Fruit fly (Drosophila melanogaster): ENCODE results near the gene Drgx.
A peak's percentile ranks its signal among the peaks of the same experiment; 100 is the strongest.

The Drgx gene

DNA sequence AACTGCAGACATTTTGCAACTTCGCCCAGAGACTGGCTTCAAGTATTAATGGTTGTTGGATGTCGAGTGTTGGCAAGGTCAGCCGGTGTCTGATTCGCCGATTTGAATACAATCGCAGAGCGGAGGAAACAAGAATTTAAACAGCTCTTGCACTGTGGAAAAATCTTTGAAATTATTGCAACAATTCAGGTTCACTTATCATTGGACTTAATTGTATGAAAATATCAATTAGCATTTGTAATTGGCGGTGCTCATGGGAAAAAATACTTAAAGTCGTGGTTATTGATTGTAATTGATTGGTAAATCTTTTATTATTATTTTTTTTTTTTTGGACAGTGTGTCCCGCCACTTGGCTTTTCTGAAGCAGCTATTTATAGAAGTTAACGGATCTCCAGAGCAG is 33.1 kb upstream of the Drgx start:
- TF ChIP-seq EcR (GFP tag; optimal IDR thresholded peaks at IDR 0.05) (peak; percentile 67), Ets98B (GFP tag; IDR thresholded peaks at IDR 0.05) (peak; percentile 62), CG34367 (tag; optimal IDR thresholded peaks at IDR 0.05) (peak; percentile 75), CG8301 (tag; optimal IDR thresholded peaks at IDR 0.05) (no peak), Pif1A (GFP tag; optimal IDR thresholded peaks at IDR 0.05) (peak; percentile 85), CG15710 (tag; optimal IDR thresholded peaks at IDR 0.05) (peak; percentile 91), CG12605 (GFP tag; IDR thresholded peaks at IDR 0.05) (peak; percentile 59; the same call in 1 of the 2 replicates), Pif1B (GFP tag; optimal IDR thresholded peaks at IDR 0.05) (peak; percentile 79), D1 (tag; optimal IDR thresholded peaks at IDR 0.05) (peak; percentile 17), CG13204 (GFP tag; optimal IDR thresholded peaks at IDR 0.05) (peak; percentile 64), Snoo (tag; optimal IDR thresholded peaks at IDR 0.05) (peak; percentile 74), CG14655 (GFP tag; optimal IDR thresholded peaks at IDR 0.05) (peak; percentile 19), CG32121 (GFP tag; IDR thresholded peaks at IDR 0.05) (peak; percentile 72), CG8159 (tag; optimal IDR thresholded peaks at IDR 0.05) (peak; percentile 88), CG17806 (tag; optimal IDR thresholded peaks at IDR 0.05) (peak; percentile 79), gl (tag; optimal IDR thresholded peaks at IDR 0.05) (no peak), rn (GFP tag; IDR thresholded peaks at IDR 0.05) (peak; percentile 16; the same call in 1 of the 2 replicates), fd96Ca (GFP tag; IDR thresholded peaks at IDR 0.05) (peak; percentile 40; the same call in 1 of the 3 replicates), CG10348 (GFP tag; IDR thresholded peaks at IDR 0.05) (no peak), CG4496 (GFP tag; IDR thresholded peaks at IDR 0.05) (peak; percentile 72; the same call in 2 of the 3 replicates), CG9948 (tag; optimal IDR thresholded peaks at IDR 0.05) (peak; percentile 73)

DNA sequence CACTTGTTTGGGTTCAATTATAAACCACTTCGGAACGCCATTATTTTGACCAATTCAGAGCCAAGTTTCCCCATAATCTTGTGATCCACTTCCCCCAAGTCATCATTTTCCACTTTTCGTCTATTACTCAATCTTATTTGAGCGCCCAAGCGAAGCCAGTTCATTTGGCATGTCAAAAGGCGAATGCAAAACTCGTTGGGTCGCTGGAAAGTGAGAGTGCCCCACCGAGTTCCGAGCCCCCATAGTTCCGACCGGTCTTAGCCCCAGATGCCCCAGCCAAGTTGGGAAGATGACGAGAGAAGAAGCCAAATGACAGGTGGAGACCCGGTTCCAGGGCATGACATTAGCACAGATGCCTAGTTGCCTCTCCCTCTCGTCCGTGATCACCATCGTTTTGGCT is 31.8 kb upstream of the Drgx start:
- TF ChIP-seq Pif1A (GFP tag; optimal IDR thresholded peaks at IDR 0.05): no peak
- TF ChIP-seq D1 (tag; optimal IDR thresholded peaks at IDR 0.05): no peak
- TF ChIP-seq CG14655 (GFP tag; optimal IDR thresholded peaks at IDR 0.05): no peak

dm6 chr2L:3631262-3632046 is 31.1 kb upstream of the Drgx start:
- TF ChIP-seq CG32121 (GFP tag; IDR thresholded peaks at IDR 0.05) (no peak), EcR (GFP tag; optimal IDR thresholded peaks at IDR 0.05) (peak; percentile 70)

DNA sequence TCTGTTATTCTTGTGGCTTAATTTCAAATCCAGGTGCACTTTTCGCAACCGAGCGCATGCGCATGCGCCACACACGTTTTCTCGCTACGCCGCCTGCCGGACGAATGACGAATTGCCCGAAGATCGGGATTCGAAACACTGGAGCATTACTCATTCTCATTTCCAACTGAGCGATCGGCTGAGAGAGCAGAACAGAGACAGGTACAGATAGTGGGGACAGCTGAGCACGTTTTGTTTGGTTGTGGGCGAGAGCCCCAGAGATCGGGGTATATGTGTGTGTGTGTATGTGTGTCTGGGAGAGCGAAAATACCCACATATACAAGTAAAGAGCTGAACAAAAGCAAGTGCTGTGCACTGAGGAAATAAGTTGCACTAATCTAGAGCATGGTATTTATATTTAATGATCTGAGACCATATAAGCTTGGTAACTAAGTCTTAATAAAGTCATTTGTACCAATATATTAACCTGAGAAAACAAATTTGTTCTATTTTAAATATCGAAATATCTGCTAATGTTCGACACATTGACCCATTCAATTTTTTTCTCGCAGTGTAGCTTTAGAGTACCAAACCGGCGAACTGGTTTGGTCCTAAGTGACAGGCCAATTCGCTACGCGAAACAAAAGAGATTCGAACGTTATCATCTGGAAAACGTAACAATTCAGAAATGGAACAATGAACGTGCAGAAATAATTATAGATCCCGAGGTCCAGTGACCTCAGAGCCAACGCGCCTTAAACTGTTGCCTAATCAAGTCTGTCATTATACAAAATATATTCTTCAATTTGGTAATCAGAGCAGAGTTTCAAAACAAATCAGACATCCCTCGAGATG is 30.3 kb upstream of the Drgx start:
- TF ChIP-seq D1 (tag; optimal IDR thresholded peaks at IDR 0.05) (peak; percentile 98), CG34367 (tag; optimal IDR thresholded peaks at IDR 0.05) (peak; percentile 92), Snoo (tag; optimal IDR thresholded peaks at IDR 0.05) (peak; percentile 92), rn (GFP tag; IDR thresholded peaks at IDR 0.05) (peak; percentile 99), CG9948 (tag; optimal IDR thresholded peaks at IDR 0.05) (peak; percentile 98), CG4496 (GFP tag; IDR thresholded peaks at IDR 0.05) (peak; percentile 99), gl (tag; optimal IDR thresholded peaks at IDR 0.05) (peak; percentile 98), CG8301 (tag; optimal IDR thresholded peaks at IDR 0.05) (peak; percentile 100), Pif1A (GFP tag; optimal IDR thresholded peaks at IDR 0.05) (peak; percentile 94), CG10348 (GFP tag; IDR thresholded peaks at IDR 0.05) (peak; percentile 94), Ets98B (GFP tag; IDR thresholded peaks at IDR 0.05) (peak; percentile 99), CG17806 (tag; optimal IDR thresholded peaks at IDR 0.05) (peak; percentile 99), CG14655 (GFP tag; optimal IDR thresholded peaks at IDR 0.05) (peak; percentile 100), CG15710 (tag; optimal IDR thresholded peaks at IDR 0.05) (peak; percentile 93), CG32121 (GFP tag; IDR thresholded peaks at IDR 0.05) (peak; percentile 99), fd96Ca (GFP tag; IDR thresholded peaks at IDR 0.05) (peak; percentile 96), EcR (GFP tag; optimal IDR thresholded peaks at IDR 0.05) (peak; percentile 87), CG13204 (GFP tag; optimal IDR thresholded peaks at IDR 0.05) (peak; percentile 82), CG8159 (tag; optimal IDR thresholded peaks at IDR 0.05) (peak; percentile 99), Pif1B (GFP tag; optimal IDR thresholded peaks at IDR 0.05) (peak; percentile 94), CG12605 (GFP tag; IDR thresholded peaks at IDR 0.05) (peak; percentile 95)

- TF ChIP-seq CG32121 (GFP tag; IDR thresholded peaks at IDR 0.05): no peak
- TF ChIP-seq CG15710 (tag; optimal IDR thresholded peaks at IDR 0.05): no peak
- no peak for TF ChIP-seq Pif1A (GFP tag; optimal IDR thresholded peaks at IDR 0.05)
- TF ChIP-seq Ets98B (GFP tag; IDR thresholded peaks at IDR 0.05): no peak
- TF ChIP-seq CG8159 (tag; optimal IDR thresholded peaks at IDR 0.05): no peak
- TF ChIP-seq gl (tag; optimal IDR thresholded peaks at IDR 0.05): no peak
- TF ChIP-seq D1 (tag; optimal IDR thresholded peaks at IDR 0.05): no peak
- TF ChIP-seq CG10348 (GFP tag; IDR thresholded peaks at IDR 0.05): no peak
- TF ChIP-seq CG8301 (tag; optimal IDR thresholded peaks at IDR 0.05): no peak
These were observed 28.7 kb upstream of the Drgx start for dm6 chr2L:3633871-3634270.

dm6 chr2L:3635444-3635843 is 27.1 kb upstream of the Drgx start:
- no peak for TF ChIP-seq CG15710 (tag; optimal IDR thresholded peaks at IDR 0.05)
- TF ChIP-seq rn (GFP tag; IDR thresholded peaks at IDR 0.05): 0 out of 2 replicates have a peak, but pooled peaks have one; percentile 14
- peak; percentile 49; the same call in 1 of the 2 replicates for TF ChIP-seq Ets98B (GFP tag; IDR thresholded peaks at IDR 0.05)
- TF ChIP-seq CG13204 (GFP tag; optimal IDR thresholded peaks at IDR 0.05): no peak
- no peak for TF ChIP-seq Pif1B (GFP tag; optimal IDR thresholded peaks at IDR 0.05)
- TF ChIP-seq CG9948 (tag; optimal IDR thresholded peaks at IDR 0.05): no peak
- no peak for TF ChIP-seq fd96Ca (GFP tag; IDR thresholded peaks at IDR 0.05)
- TF ChIP-seq CG8159 (tag; optimal IDR thresholded peaks at IDR 0.05): no peak
- TF ChIP-seq Pif1A (GFP tag; optimal IDR thresholded peaks at IDR 0.05): no peak
- TF ChIP-seq CG32121 (GFP tag; IDR thresholded peaks at IDR 0.05): peak; percentile 58
- no peak for TF ChIP-seq CG34367 (tag; optimal IDR thresholded peaks at IDR 0.05)
- TF ChIP-seq gl (tag; optimal IDR thresholded peaks at IDR 0.05): no peak
- TF ChIP-seq D1 (tag; optimal IDR thresholded peaks at IDR 0.05): no peak
- TF ChIP-seq EcR (GFP tag; optimal IDR thresholded peaks at IDR 0.05): no peak
- TF ChIP-seq CG14655 (GFP tag; optimal IDR thresholded peaks at IDR 0.05): no peak
- peak; percentile 5 for TF ChIP-seq CG8301 (tag; optimal IDR thresholded peaks at IDR 0.05)
- no peak for TF ChIP-seq CG12605 (GFP tag; IDR thresholded peaks at IDR 0.05)
- TF ChIP-seq CG17806 (tag; optimal IDR thresholded peaks at IDR 0.05): no peak
- no peak for TF ChIP-seq CG10348 (GFP tag; IDR thresholded peaks at IDR 0.05)
- TF ChIP-seq Snoo (tag; optimal IDR thresholded peaks at IDR 0.05): no peak
- peak; percentile 45; the same call in 1 of the 3 replicates for TF ChIP-seq CG4496 (GFP tag; IDR thresholded peaks at IDR 0.05)

All from whole organism, pupa.